Worm (Caenorhabditis elegans): ENCODE results near the gene age-1.

age-1 gene

ce11 chrII:11501956-11502355, 24.9 kb downstream of the age-1 start (continued):
- peak in 1 of 2 experiments; percentile 54 for TF ChIP-seq mdl-1 (tag; optimal IDR thresholded peaks at IDR 0.05)
- no peak for TF ChIP-seq lim-7 (GFP tag; IDR thresholded peaks at IDR 0.05)
- no peak for TF ChIP-seq dmd-9 (GFP tag; IDR thresholded peaks at IDR 0.05)
- TF ChIP-seq nhr-76 (tag; optimal IDR thresholded peaks at IDR 0.05): no peak
- TF ChIP-seq ceh-44 (GFP tag; IDR thresholded peaks at IDR 0.05): no peak
- no peak for TF ChIP-seq egl-27 (tag; optimal IDR thresholded peaks at IDR 0.05)

ce11 chrII:11500198-11500597, 26.7 kb downstream of the age-1 start, which contains the start of gene B0334.20:
Gene B0334.20 (minus strand): TSS chrII:11500459.
- TF ChIP-seq php-3 (GFP tag; IDR thresholded peaks at IDR 0.05) (peak; percentile 42; the same call in 1 of the 2 replicates), nhr-28 (tag; optimal IDR thresholded peaks at IDR 0.05) (peak; percentile 81), pqm-1 (tag; optimal IDR thresholded peaks at IDR 0.05) (peak; percentile 46), daf-16 (GFP tag; optimal IDR thresholded peaks at IDR 0.05) (no peak), daf-16 (tag; optimal IDR thresholded peaks at IDR 0.05) (peak; percentile 62), duxl-1 (tag; optimal IDR thresholded peaks at IDR 0.05; ENCODE audit: poor library complexity) (no peak)

ce11 chrII:11497365-11497764, 29.5 kb downstream of the age-1 start, which contains the start of gene B0334.5:
Gene B0334.5 (plus strand): TSS chrII:11497665.
- TF ChIP-seq ceh-62 (tag; optimal IDR thresholded peaks at IDR 0.05) (no peak), dpl-1 (GFP tag; optimal IDR thresholded peaks at IDR 0.05) (no peak), unc-62 (GFP tag; optimal IDR thresholded peaks at IDR 0.05 in 1 of 2) (peak in 1 of 2 experiments; percentile 81), unc-62 (tag; optimal IDR thresholded peaks at IDR 0.05) (no peak)

- TF ChIP-seq daf-19 (GFP tag; conservative IDR thresholded peaks at IDR 0.05) (no peak), zfp-2 (tag; optimal IDR thresholded peaks at IDR 0.05) (no peak), zip-11 (GFP tag; IDR thresholded peaks at IDR 0.05) (no peak), lin-13 (GFP tag; optimal IDR thresholded peaks at IDR 0.05) (no peak), Y105C5A.15 (GFP tag; IDR thresholded peaks at IDR 0.05) (no peak), D1046.2 (GFP tag; IDR thresholded peaks at IDR 0.05) (no peak), mes-2 (tag; optimal IDR thresholded peaks at IDR 0.05; ENCODE audit: poor library complexity, severe bottlenecking) (peak; percentile 29), mxl-2 (GFP tag; conservative IDR thresholded peaks at IDR 0.05) (no peak), ctbp-1 (GFP tag; IDR thresholded peaks at IDR 0.05) (no peak), lsy-2 (tag; optimal IDR thresholded peaks at IDR 0.05) (peak in 1 of 2 experiments; percentile 15), ceh-32 (tag; optimal IDR thresholded peaks at IDR 0.05; ENCODE audit: poor library complexity) (no peak), dmd-6 (GFP tag; IDR thresholded peaks at IDR 0.05) (no peak), rbr-2 (tag; optimal IDR thresholded peaks at IDR 0.05) (no peak), mdl-1 (tag; optimal IDR thresholded peaks at IDR 0.05) (no peak), nhr-28 (tag; optimal IDR thresholded peaks at IDR 0.05) (no peak), spr-3 (GFP tag; optimal IDR thresholded peaks at IDR 0.05) (no peak), egl-27 (tag; optimal IDR thresholded peaks at IDR 0.05) (no peak), Y48G9A.11 (GFP tag; IDR thresholded peaks at IDR 0.05) (no peak), daf-16 (GFP tag; optimal IDR thresholded peaks at IDR 0.05) (peak in 1 of 2 experiments; percentile 43), daf-16 (tag; optimal IDR thresholded peaks at IDR 0.05) (no peak), aly-2 (tag; optimal IDR thresholded peaks at IDR 0.05) (no peak), nhr-42 (GFP tag; IDR thresholded peaks at IDR 0.05) (no peak)
These were observed 30.1 kb downstream of the age-1 start, which contains the start of gene emc-5 for ce11 chrII:11496767-11497166. Gene emc-5 (plus strand): TSS chrII:11496780.

- TF ChIP-seq snpc-4 (tag; optimal IDR thresholded peaks at IDR 0.05) (no peak), egl-27 (tag; optimal IDR thresholded peaks at IDR 0.05) (no peak), zip-2 (tag; optimal IDR thresholded peaks at IDR 0.05) (no peak), ztf-7 (tag; optimal IDR thresholded peaks at IDR 0.05) (no peak), cey-2 (tag; optimal IDR thresholded peaks at IDR 0.05; ENCODE audit: borderline replicate concordance, insufficient read depth) (no peak), ceh-82 (tag; optimal IDR thresholded peaks at IDR 0.05) (no peak), ama-1 (optimal IDR thresholded peaks at IDR 0.05) (no peak), snpc-1.2 (GFP tag; IDR thresholded peaks at IDR 0.05) (no peak), egl-43 (GFP tag; IDR thresholded peaks at IDR 0.05) (no peak), php-3 (GFP tag; IDR thresholded peaks at IDR 0.05) (no peak), skn-1 (tag; optimal IDR thresholded peaks at IDR 0.05) (no peak), nhr-111 (GFP tag; optimal IDR thresholded peaks at IDR 0.05) (no peak), unc-130 (GFP tag; optimal IDR thresholded peaks at IDR 0.05) (no peak), ceh-28 (tag; optimal IDR thresholded peaks at IDR 0.05) (no peak), nhr-77 (tag; optimal IDR thresholded peaks at IDR 0.05) (no peak)
These were observed 31.0 kb downstream of the age-1 start for ce11 chrII:11495806-11496205.
